Fruit fly (Drosophila melanogaster): ENCODE results near the gene CG33124.

CG33124 gene

dm6 chr2L:2240493-2240892, 31.6 kb upstream of the CG33124 start, which contains the start of gene Tengl1:
Gene Tengl1 (minus strand): TSS chr2L:2240593.
- no peak for TF ChIP-seq CG33017 (tag; optimal IDR thresholded peaks at IDR 0.05)
- no peak for TF ChIP-seq CG11617 (GFP tag; optimal IDR thresholded peaks at IDR 0.05)
- TF ChIP-seq ovo (GFP tag; optimal IDR thresholded peaks at IDR 0.05), result no peak
- no peak for TF ChIP-seq bab1 (GFP tag; optimal IDR thresholded peaks at IDR 0.05)
- no peak for TF ChIP-seq kay (GFP tag; ENCODE audit: borderline replicate concordance)
- TF ChIP-seq tj (GFP tag; optimal IDR thresholded peaks at IDR 0.05), result no peak
- no peak for TF ChIP-seq Clk (GFP tag; optimal IDR thresholded peaks at IDR 0.05)
- TF ChIP-seq Mnt (GFP tag; optimal IDR thresholded peaks at IDR 0.05), result no peak
- no peak for TF ChIP-seq CG7101 (tag; optimal IDR thresholded peaks at IDR 0.05)
- no peak for TF ChIP-seq CG12768 (GFP tag; optimal IDR thresholded peaks at IDR 0.05)
- no peak for TF ChIP-seq pad (GFP tag; optimal IDR thresholded peaks at IDR 0.05)
- no peak for TF ChIP-seq CG1620 (GFP tag; optimal IDR thresholded peaks at IDR 0.05)
- TF ChIP-seq cnc (optimal IDR thresholded peaks at IDR 0.05), result no peak
- no peak for TF ChIP-seq Crg-1 (GFP tag; optimal IDR thresholded peaks at IDR 0.05)
- no peak for TF ChIP-seq cic (GFP tag; optimal IDR thresholded peaks at IDR 0.05)
- TF ChIP-seq CG7045 (GFP tag; optimal IDR thresholded peaks at IDR 0.05), result no peak
- TF ChIP-seq CG5204 (GFP tag; optimal IDR thresholded peaks at IDR 0.05), result no peak

dm6 chr2L:2239284-2239683, 30.4 kb upstream of the CG33124 start, which contains the start of gene Tengl2:
Gene Tengl2 (minus strand): TSS chr2L:2239384.
- no peak for TF ChIP-seq CG5204 (GFP tag; optimal IDR thresholded peaks at IDR 0.05)
- TF ChIP-seq Hr96 (GFP tag; optimal IDR thresholded peaks at IDR 0.05), result no peak
- TF ChIP-seq tj (GFP tag; optimal IDR thresholded peaks at IDR 0.05), result no peak
- no peak for TF ChIP-seq CG7045 (GFP tag; optimal IDR thresholded peaks at IDR 0.05)
- no peak for TF ChIP-seq pad (GFP tag; optimal IDR thresholded peaks at IDR 0.05)
- TF ChIP-seq Mnt (GFP tag; optimal IDR thresholded peaks at IDR 0.05), result no peak
- no peak for TF ChIP-seq CG7101 (tag; optimal IDR thresholded peaks at IDR 0.05)

- TF ChIP-seq Clk (GFP tag; optimal IDR thresholded peaks at IDR 0.05), result no peak
- TF ChIP-seq CG12768 (GFP tag; optimal IDR thresholded peaks at IDR 0.05), result no peak
- no peak for TF ChIP-seq tj (GFP tag; optimal IDR thresholded peaks at IDR 0.05)
- TF ChIP-seq ovo (GFP tag; optimal IDR thresholded peaks at IDR 0.05), result no peak
- TF ChIP-seq CG5204 (GFP tag; optimal IDR thresholded peaks at IDR 0.05), result no peak
- no peak for TF ChIP-seq CG1620 (GFP tag; optimal IDR thresholded peaks at IDR 0.05)
- TF ChIP-seq CG33017 (tag; optimal IDR thresholded peaks at IDR 0.05), result no peak
- TF ChIP-seq CG14711 (tag; optimal IDR thresholded peaks at IDR 0.05), result no peak
- TF ChIP-seq kay (GFP tag; ENCODE audit: borderline replicate concordance), result no peak
- no peak for TF ChIP-seq toe (GFP tag; optimal IDR thresholded peaks at IDR 0.05)
- no peak for TF ChIP-seq Hr96 (GFP tag; optimal IDR thresholded peaks at IDR 0.05)
- no peak for TF ChIP-seq CG11617 (GFP tag; optimal IDR thresholded peaks at IDR 0.05)
- no peak for TF ChIP-seq CG7101 (tag; optimal IDR thresholded peaks at IDR 0.05)
- no peak for TF ChIP-seq bab1 (GFP tag; optimal IDR thresholded peaks at IDR 0.05)
Measured at dm6 chr2L:2238151-2238550, 29.2 kb upstream of the CG33124 start, which contains the start of gene Tengl3. Gene Tengl3 (minus strand): TSS chr2L:2238251.

- TF ChIP-seq CG7101 (tag; optimal IDR thresholded peaks at IDR 0.05) (peak; percentile 30), CG5204 (GFP tag; optimal IDR thresholded peaks at IDR 0.05) (no peak), Mnt (GFP tag; optimal IDR thresholded peaks at IDR 0.05) (peak; percentile 33), cic (GFP tag; optimal IDR thresholded peaks at IDR 0.05) (peak; percentile 69), bab1 (GFP tag; optimal IDR thresholded peaks at IDR 0.05) (peak; percentile 69), kay (GFP tag; ENCODE audit: borderline replicate concordance) (peak; percentile 97), Crg-1 (GFP tag; optimal IDR thresholded peaks at IDR 0.05) (no peak), toe (GFP tag; optimal IDR thresholded peaks at IDR 0.05) (no peak), tj (GFP tag; optimal IDR thresholded peaks at IDR 0.05) (peak; percentile 22), CG12768 (GFP tag; optimal IDR thresholded peaks at IDR 0.05) (peak; percentile 39)
Measured at dm6 chr2L:2236722-2237121, 27.8 kb upstream of the CG33124 start, which contains the start of gene Sec24CD. Gene Sec24CD (minus strand): TSS chr2L:2236844.

- TF ChIP-seq Hr96 (GFP tag; optimal IDR thresholded peaks at IDR 0.05) (no peak), ovo (GFP tag; optimal IDR thresholded peaks at IDR 0.05) (no peak), CG33017 (tag; optimal IDR thresholded peaks at IDR 0.05) (no peak), kay (GFP tag; ENCODE audit: borderline replicate concordance) (peak; percentile 1), pad (GFP tag; optimal IDR thresholded peaks at IDR 0.05) (peak; percentile 39), CG7101 (tag; optimal IDR thresholded peaks at IDR 0.05) (no peak), cic (GFP tag; optimal IDR thresholded peaks at IDR 0.05) (peak; percentile 61), CG12768 (GFP tag; optimal IDR thresholded peaks at IDR 0.05) (peak; percentile 66), CG1620 (GFP tag; optimal IDR thresholded peaks at IDR 0.05) (no peak), Mnt (GFP tag; optimal IDR thresholded peaks at IDR 0.05) (peak; percentile 51)
Measured at dm6 chr2L:2228179-2228849, 19.4 kb upstream of the CG33124 start.

- TF ChIP-seq CG12768 (GFP tag; optimal IDR thresholded peaks at IDR 0.05) (no peak), cnc (optimal IDR thresholded peaks at IDR 0.05) (no peak), CG14711 (tag; optimal IDR thresholded peaks at IDR 0.05) (peak; percentile 7), toe (GFP tag; optimal IDR thresholded peaks at IDR 0.05) (no peak), tj (GFP tag; optimal IDR thresholded peaks at IDR 0.05) (no peak), kay (GFP tag; ENCODE audit: borderline replicate concordance) (peak; percentile 84), CG7045 (GFP tag; optimal IDR thresholded peaks at IDR 0.05) (peak; percentile 23), bab1 (GFP tag; optimal IDR thresholded peaks at IDR 0.05) (no peak), CG7101 (tag; optimal IDR thresholded peaks at IDR 0.05) (peak; percentile 49), ovo (GFP tag; optimal IDR thresholded peaks at IDR 0.05) (no peak), CG33017 (tag; optimal IDR thresholded peaks at IDR 0.05) (peak; percentile 40), pad (GFP tag; optimal IDR thresholded peaks at IDR 0.05) (no peak), CG11617 (GFP tag; optimal IDR thresholded peaks at IDR 0.05) (no peak), CG1620 (GFP tag; optimal IDR thresholded peaks at IDR 0.05) (peak; percentile 9)
Measured at dm6 chr2L:2227316-2227715, 18.4 kb upstream of the CG33124 start.
